Fruit fly (Drosophila melanogaster): ENCODE results near the gene CG3434.

- TF ChIP-seq CG8159 (tag; optimal IDR thresholded peaks at IDR 0.05) = no peak
- no peak for TF ChIP-seq CG32121 (GFP tag; IDR thresholded peaks at IDR 0.05)
- no peak for TF ChIP-seq CG10348 (GFP tag; IDR thresholded peaks at IDR 0.05)
- TF ChIP-seq CG15710 (tag; optimal IDR thresholded peaks at IDR 0.05) = no peak
- TF ChIP-seq D1 (tag; optimal IDR thresholded peaks at IDR 0.05) = no peak
- no peak for TF ChIP-seq CG14655 (GFP tag; optimal IDR thresholded peaks at IDR 0.05)
- TF ChIP-seq Pif1B (GFP tag; optimal IDR thresholded peaks at IDR 0.05) = no peak
- TF ChIP-seq Ets98B (GFP tag; IDR thresholded peaks at IDR 0.05) = no peak
- no peak for TF ChIP-seq CG9948 (tag; optimal IDR thresholded peaks at IDR 0.05)
- no peak for TF ChIP-seq CG13204 (GFP tag; optimal IDR thresholded peaks at IDR 0.05)
These were observed 24.8 kb downstream of the CG3434 start for dm6 chr3L:9435831-9436230.

Data from whole organism, pupa.